Worm (Caenorhabditis elegans): ENCODE measurements around the gene rep-1.

Gene rep-1

DNA sequence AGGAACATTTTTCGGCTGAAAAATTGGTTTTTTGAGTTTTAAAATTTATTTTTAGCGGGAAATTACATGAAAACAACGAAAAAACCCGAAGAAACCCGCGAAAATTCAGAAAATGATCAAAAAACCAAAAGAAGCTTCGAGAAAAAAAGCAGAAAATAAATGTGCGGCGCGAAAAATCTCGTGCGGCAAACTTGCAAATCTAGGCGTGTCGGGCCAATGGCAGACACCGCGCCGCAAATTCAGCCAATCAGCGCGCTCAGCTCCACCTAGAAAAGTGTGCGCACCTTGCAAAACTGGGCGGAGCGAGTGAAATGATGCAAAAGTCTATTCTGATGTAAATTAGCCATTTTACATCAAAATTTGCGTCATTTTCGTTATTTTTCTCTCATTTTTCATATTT lies 48.8 kb downstream of the rep-1 start, which contains the start of gene Y22D7AL.10 (continued):
- TF ChIP-seq tbx-9 (tag; optimal IDR thresholded peaks at IDR 0.05; ENCODE audit: borderline replicate concordance) (peak; percentile 64), ets-4 (GFP tag; optimal IDR thresholded peaks at IDR 0.05) (peak; percentile 68), D2030.7 (GFP tag; IDR thresholded peaks at IDR 0.05) (peak; percentile 99), chd-7 (tag; optimal IDR thresholded peaks at IDR 0.05) (peak; percentile 98), die-1 (tag; optimal IDR thresholded peaks at IDR 0.05) (peak; percentile 77), F37B4.10 (GFP tag; IDR thresholded peaks at IDR 0.05) (peak; percentile 96), ceh-40 (GFP tag; IDR thresholded peaks at IDR 0.05) (0 out of 2 replicates have a peak, but pooled peaks have one; percentile 44), rcor-1 (GFP tag; IDR thresholded peaks at IDR 0.05) (peak; percentile 97), snpc-1.1 (tag; optimal IDR thresholded peaks at IDR 0.05; ENCODE audit: insufficient read depth) (peak; percentile 66), egl-18 (GFP tag; IDR thresholded peaks at IDR 0.05) (peak; percentile 90), unc-62 (GFP tag; optimal IDR thresholded peaks at IDR 0.05) (no peak), Y95B8A.8 (GFP tag; IDR thresholded peaks at IDR 0.05) (peak; percentile 99), repo-1 (tag; optimal IDR thresholded peaks at IDR 0.05) (peak; percentile 99), hlh-26 (GFP tag; conservative IDR thresholded peaks at IDR 0.05) (no peak), F23B12.7 (tag; optimal IDR thresholded peaks at IDR 0.05; ENCODE audit: insufficient read depth) (peak; percentile 91), Y79H2A.3 (GFP tag; conservative IDR thresholded peaks at IDR 0.05) (peak; percentile 90), aptf-3 (GFP tag; IDR thresholded peaks at IDR 0.05) (0 out of 2 replicates have a peak, but pooled peaks have one; percentile 41), athp-1 (tag; optimal IDR thresholded peaks at IDR 0.05) (peak; percentile 99), nfyb-1 (GFP tag; IDR thresholded peaks at IDR 0.05) (peak; percentile 100), ztf-6 (GFP tag; IDR thresholded peaks at IDR 0.05) (0 out of 2 replicates have a peak, but pooled peaks have one; percentile 46), lin-35 (GFP tag; optimal IDR thresholded peaks at IDR 0.05) (peak; percentile 72 to 95 (median 94)), zfh-2 (GFP tag; conservative IDR thresholded peaks at IDR 0.05) (peak; percentile 99), nhr-179 (tag; optimal IDR thresholded peaks at IDR 0.05) (no peak), F22D6.2 (tag; optimal IDR thresholded peaks at IDR 0.05) (peak; percentile 87), atf-7 (tag; optimal IDR thresholded peaks at IDR 0.05) (peak; percentile 97), somi-1 (GFP tag; optimal IDR thresholded peaks at IDR 0.05) (peak; percentile 96), dpff-1 (tag; optimal IDR thresholded peaks at IDR 0.05) (peak; percentile 85), bed-2 (GFP tag; IDR thresholded peaks at IDR 0.05) (peak; percentile 95), xnd-1 (tag; optimal IDR thresholded peaks at IDR 0.05) (peak; percentile 93), F49E8.2 (tag; optimal IDR thresholded peaks at IDR 0.05; ENCODE audit: insufficient read depth) (peak; percentile 96), ceh-100 (GFP tag; IDR thresholded peaks at IDR 0.05) (peak; percentile 92), let-607 (tag; optimal IDR thresholded peaks at IDR 0.05) (peak; percentile 83 to 92), ccch-3 (GFP tag; optimal IDR thresholded peaks at IDR 0.05) (peak; percentile 24), nhr-120 (GFP tag; IDR thresholded peaks at IDR 0.05) (0 out of 2 replicates have a peak, but pooled peaks have one; percentile 70), ZK185.1 (tag; optimal IDR thresholded peaks at IDR 0.05; ENCODE audit: poor library complexity, severe bottlenecking) (peak; percentile 97), lin-54 (GFP tag; optimal IDR thresholded peaks at IDR 0.05) (peak; percentile 98), ztf-22 (GFP tag; optimal IDR thresholded peaks at IDR 0.05) (peak; percentile 82), C17E4.6 (GFP tag; IDR thresholded peaks at IDR 0.05) (peak; percentile 97), hrde-1 (tag; optimal IDR thresholded peaks at IDR 0.05; ENCODE audit: borderline replicate concordance) (peak; percentile 96), mcd-1 (GFP tag; IDR thresholded peaks at IDR 0.05) (peak; percentile 98), sea-2 (GFP tag; IDR thresholded peaks at IDR 0.05) (peak; percentile 68; the same call in 1 of the 2 replicates), aptf-2 (GFP tag; conservative IDR thresholded peaks at IDR 0.05) (peak; percentile 68), F33H1.4 (GFP tag; IDR thresholded peaks at IDR 0.05) (peak; percentile 88), cebp-1 (GFP tag; IDR thresholded peaks at IDR 0.05) (peak; percentile 77), cebp-1 (tag; optimal IDR thresholded peaks at IDR 0.05) (peak; percentile 96), hlh-12 (tag; optimal IDR thresholded peaks at IDR 0.05) (no peak), snpc-4 (GFP tag; optimal IDR thresholded peaks at IDR 0.05) (peak; percentile 73), snpc-4 (tag; optimal IDR thresholded peaks at IDR 0.05) (peak in 3 of 4 experiments; percentile 60 to 90 (median 77))

All from whole organism, young adult.